Fruit fly (Drosophila melanogaster) whole organism, embryonic: ENCODE measurements around the gene Mics1.

ENCODE experiments used
- Ada2b ChIP-seq: fragments of 200-800 bp; sonication (Bioruptor generic); IDR thresholded peaks from 2 replicates; pipeline ENCODE4 v1.3.6; 2022; ENCODE audit warnings: missing biosample characterization, missing genetic modification characterization
- Atf-2 ChIP-seq: fragments of 200-800 bp; sonication (Bioruptor generic); optimal IDR thresholded peaks from 2 replicates; lab custom pipeline; 2016; ENCODE audit warnings: missing biosample characterization, missing genetic modification characterization
- Awh ChIP-seq: fragments of 200-800 bp; sonication (Bioruptor generic); IDR thresholded peaks from 2 replicates; pipeline ENCODE4, ENCODE4 v1.3.6; 2022; ENCODE audit warnings: missing biosample characterization, missing genetic modification characterization
- CG10209 ChIP-seq: fragments of 200-800 bp; sonication (Bioruptor generic); optimal IDR thresholded peaks from 3 replicates; lab custom pipeline; 2017; ENCODE audit warnings: missing biosample characterization, mild to moderate bottlenecking, missing genetic modification characterization, missing genetic modification reagents
- CG12071 ChIP-seq: fragments of 200-800 bp; sonication (Bioruptor generic); optimal IDR thresholded peaks from 3 replicates; lab custom pipeline; 2018; ENCODE audit warnings: missing biosample characterization, mild to moderate bottlenecking, missing genetic modification characterization
- CG13123 ChIP-seq: fragments of 200-800 bp; sonication (Bioruptor generic); optimal IDR thresholded peaks from 2 replicates; lab custom pipeline; 2016; ENCODE audit warnings: missing biosample characterization, missing genetic modification characterization
- CG13624 ChIP-seq: fragments of 200-800 bp; sonication (Bioruptor generic); optimal IDR thresholded peaks from 2 replicates; lab custom pipeline; 2016; ENCODE audit warnings: missing biosample characterization, missing genetic modification characterization
- CG17361 ChIP-seq: fragments of 200-800 bp; sonication (Bioruptor generic); IDR thresholded peaks from 3 replicates; pipeline ENCODE4 v1.3.6; 2022; ENCODE audit warnings: missing biosample characterization, missing genetic modification characterization
- CG18619 ChIP-seq: fragments of 200-800 bp; sonication (Bioruptor generic); optimal IDR thresholded peaks from 3 replicates; lab custom pipeline; 2017; ENCODE audit warnings: missing biosample characterization, mild to moderate bottlenecking, missing genetic modification characterization
- CG30431 ChIP-seq: fragments of 200-800 bp; sonication (Bioruptor generic); optimal IDR thresholded peaks from 2 replicates; lab custom pipeline; 2017; ENCODE audit warnings: missing biosample characterization, missing genetic modification characterization
- CG3065 ChIP-seq: fragments of 200-800 bp; sonication (Bioruptor generic); optimal IDR thresholded peaks from 2 replicates; lab custom pipeline; 2016; ENCODE audit warnings: missing biosample characterization, missing genetic modification characterization
- CG32532 ChIP-seq: fragments of 200-800 bp; sonication (Bioruptor generic); IDR thresholded peaks from 2 replicates; pipeline ENCODE4 v1.3.6; 2022; ENCODE audit warnings: missing biosample characterization, missing genetic modification characterization
- CG4617 ChIP-seq: fragments of 200-800 bp; sonication (Bioruptor generic); optimal IDR thresholded peaks from 3 replicates; lab custom pipeline; 2016; ENCODE audit warnings: missing biosample characterization, missing genetic modification characterization, borderline replicate concordance
- CG4707 ChIP-seq: fragments of 200-800 bp; sonication (Bioruptor generic); optimal IDR thresholded peaks from 2 replicates; lab custom pipeline; 2018; ENCODE audit warnings: missing biosample characterization, mild to moderate bottlenecking, missing genetic modification characterization, moderate library complexity
- CG5180 ChIP-seq: fragments of 200-800 bp; sonication (Bioruptor generic); optimal IDR thresholded peaks from 3 replicates; lab custom pipeline; 2017; ENCODE audit warnings: missing biosample characterization, missing genetic modification characterization, mild to moderate bottlenecking, moderate library complexity, missing genetic modification reagents
- CG6654 ChIP-seq: fragments of 200-800 bp; sonication (Bioruptor generic); optimal IDR thresholded peaks from 2 replicates; lab custom pipeline; 2017; ENCODE audit warnings: missing biosample characterization, mild to moderate bottlenecking, missing genetic modification characterization
- CG7745 ChIP-seq: fragments of 200-800 bp; sonication (Bioruptor generic); optimal IDR thresholded peaks from 2 replicates; lab custom pipeline; 2018; ENCODE audit warnings: missing biosample characterization, mild to moderate bottlenecking, missing genetic modification characterization, moderate library complexity
- CG9876 ChIP-seq: fragments of 200-800 bp; sonication (Bioruptor generic); optimal IDR thresholded peaks from 2 replicates; lab custom pipeline; 2016; ENCODE audit warnings: missing biosample characterization, missing genetic modification characterization
- CoRest ChIP-seq: fragments of 200-800 bp; sonication (Bioruptor generic); optimal IDR thresholded peaks from 3 replicates; lab custom pipeline; 2018; ENCODE audit warnings: missing biosample characterization, mild to moderate bottlenecking, missing genetic modification characterization, moderate library complexity
- Ets97D ChIP-seq: fragments of 200-800 bp; sonication (Bioruptor generic); optimal IDR thresholded peaks from 3 replicates; lab custom pipeline; 2016; ENCODE audit warnings: missing biosample characterization, missing genetic modification characterization
- Hsf ChIP-seq: fragments of 200-800 bp; sonication (Bioruptor generic); optimal IDR thresholded peaks from 3 replicates; lab custom pipeline; 2016; ENCODE audit warnings: missing biosample characterization, missing genetic modification characterization
- Kr ChIP-seq: fragments of 200-800 bp; sonication (Bioruptor generic); optimal IDR thresholded peaks from 2 replicates; lab custom pipeline; 2017; ENCODE audit warnings: missing biosample characterization, mild to moderate bottlenecking, missing genetic modification characterization
- Lhr ChIP-seq: fragments of 200-800 bp; sonication (Bioruptor generic); optimal IDR thresholded peaks from 3 replicates; lab custom pipeline; 2017; ENCODE audit warnings: mild to moderate bottlenecking, missing biosample characterization, missing genetic modification reagents, missing genetic modification characterization
- Mes4 ChIP-seq: fragments of 200-800 bp; sonication (Bioruptor generic); optimal IDR thresholded peaks from 2 replicates; lab custom pipeline; 2016; ENCODE audit warnings: missing biosample characterization, missing genetic modification characterization
- Nf-YA ChIP-seq: fragments of 200-800 bp; sonication (Bioruptor generic); IDR thresholded peaks from 2 replicates; pipeline ENCODE4 v1.3.6; 2022; ENCODE audit warnings: missing biosample characterization, missing genetic modification characterization
- Sin3A ChIP-seq: fragments of >200 bp; optimal IDR thresholded peaks from 2 replicates; lab custom pipeline; 2018
- Six4 ChIP-seq: fragments of 200-800 bp; sonication (Bioruptor generic); optimal IDR thresholded peaks from 2 replicates; lab custom pipeline; 2016; ENCODE audit warnings: missing biosample characterization, missing genetic modification characterization
- Sox102F ChIP-seq: fragments of 200-800 bp; sonication (Bioruptor generic); optimal IDR thresholded peaks from 2 replicates; lab custom pipeline; 2018; ENCODE audit warnings: missing biosample characterization, mild to moderate bottlenecking, missing genetic modification characterization, moderate library complexity
- Xrp1 ChIP-seq: fragments of 200-800 bp; sonication (Bioruptor generic); IDR thresholded peaks from 2 replicates; pipeline ENCODE4 v1.3.6; 2022; ENCODE audit warnings: missing biosample characterization, missing genetic modification characterization
- ab ChIP-seq: fragments of 200-800 bp; sonication (Bioruptor generic); optimal IDR thresholded peaks from 2 replicates; lab custom pipeline; 2016; ENCODE audit warnings: missing biosample characterization, missing genetic modification characterization
- ash1 ChIP-seq: fragments of 200-800 bp; sonication (Bioruptor generic); optimal IDR thresholded peaks from 2 replicates; lab custom pipeline; 2018; ENCODE audit warnings: missing biosample characterization, mild to moderate bottlenecking, missing genetic modification characterization
- bowl ChIP-seq: fragments of 200-800 bp; sonication (Bioruptor generic); IDR thresholded peaks from 2 replicates; pipeline ENCODE4 v1.3.6; 2022; ENCODE audit warnings: missing biosample characterization, missing genetic modification characterization
- cato ChIP-seq: fragments of 200-800 bp; sonication (Bioruptor generic); optimal IDR thresholded peaks from 2 replicates; lab custom pipeline; 2016; ENCODE audit warnings: missing biosample characterization, missing genetic modification characterization, borderline replicate concordance
- dimm ChIP-seq: fragments of 200-800 bp; sonication (Bioruptor generic); IDR thresholded peaks from 2 replicates; pipeline ENCODE4 v1.3.6; 2022; ENCODE audit warnings: missing biosample characterization, missing genetic modification characterization
- dmrt11E ChIP-seq: fragments of 200-800 bp; sonication (Bioruptor generic); optimal IDR thresholded peaks from 3 replicates; lab custom pipeline; 2018; ENCODE audit warnings: missing biosample characterization, mild to moderate bottlenecking, missing genetic modification characterization, moderate library complexity
- dysf ChIP-seq: fragments of 200-800 bp; sonication (Bioruptor generic); IDR thresholded peaks from 3 replicates; pipeline ENCODE4 v1.3.6; 2022; ENCODE audit warnings: missing biosample characterization, missing genetic modification characterization
- fd102C ChIP-seq: fragments of 200-800 bp; sonication (Bioruptor generic); optimal IDR thresholded peaks from 2 replicates; lab custom pipeline; 2018; ENCODE audit warnings: missing biosample characterization, mild to moderate bottlenecking, missing genetic modification characterization, moderate library complexity
- ind ChIP-seq: fragments of 200-800 bp; sonication (Bioruptor generic); optimal IDR thresholded peaks from 3 replicates; lab custom pipeline; 2016; ENCODE audit warnings: missing biosample characterization, missing genetic modification characterization
- lov ChIP-seq, 2 experiments: fragments of 200-800 bp in 1 of 2; fragments of >200 bp in 1 of 2; sonication (Bioruptor generic) in 1 of 2; IDR thresholded peaks in 1 of 2; optimal IDR thresholded peaks in 1 of 2; 2 replicates in 1 of 2; 3 replicates in 1 of 2; pipeline versions ENCODE4 v1.3.6 to Lab custom; 2017 to 2022; ENCODE audit warnings: missing biosample characterization in 1 of 2, missing genetic modification characterization in 1 of 2
- luna ChIP-seq: fragments of 200-800 bp; sonication (Bioruptor generic); optimal IDR thresholded peaks from 2 replicates; lab custom pipeline; 2016; ENCODE audit warnings: missing biosample characterization, missing genetic modification characterization
- onecut ChIP-seq: fragments of 200-800 bp; sonication (Bioruptor generic); IDR thresholded peaks from 2 replicates; pipeline ENCODE4 v1.3.6; 2022; ENCODE audit warnings: missing biosample characterization, missing genetic modification characterization
- otp ChIP-seq: fragments of 200-800 bp; sonication (Bioruptor generic); IDR thresholded peaks from 3 replicates; pipeline ENCODE4, ENCODE4 v1.3.6; 2022; ENCODE audit warnings: missing biosample characterization, missing genetic modification characterization
- prd ChIP-seq, 3 experiments: fragments of >200 bp in 2 of 3; fragments of 200-800 bp in 1 of 3; sonication (Bioruptor generic) in 1 of 3; optimal IDR thresholded peaks in 2 of 3; IDR thresholded peaks in 1 of 3; 2 replicates in 2 of 3; 3 replicates in 1 of 3; pipeline versions ENCODE4 v1.3.6 to Lab custom; 2017 to 2022; ENCODE audit warnings: missing biosample characterization in 1 of 3, missing genetic modification characterization in 1 of 3
- ranshi ChIP-seq: fragments of 200-800 bp; sonication (Bioruptor generic); IDR thresholded peaks from 2 replicates; pipeline ENCODE4 v1.3.6; 2022; ENCODE audit warnings: missing biosample characterization, missing genetic modification characterization
- repo ChIP-seq: fragments of 200-800 bp; sonication (Bioruptor generic); optimal IDR thresholded peaks from 2 replicates; lab custom pipeline; 2016; ENCODE audit warnings: missing biosample characterization, missing genetic modification characterization
- sim ChIP-seq: fragments of 200-800 bp; sonication (Bioruptor generic); IDR thresholded peaks from 2 replicates; pipeline ENCODE4 v1.3.6; 2022; ENCODE audit warnings: missing biosample characterization, missing genetic modification characterization
- tin ChIP-seq: fragments of 200-800 bp; sonication (Bioruptor generic); optimal IDR thresholded peaks from 3 replicates; lab custom pipeline; 2016; ENCODE audit warnings: missing biosample characterization, missing genetic modification characterization
- vfl ChIP-seq: fragments of 200-800 bp; sonication (Bioruptor generic); optimal IDR thresholded peaks from 2 replicates; lab custom pipeline; 2016; ENCODE audit warnings: missing biosample characterization, missing genetic modification characterization
- zfh1 ChIP-seq: fragments of 200-800 bp; sonication (Bioruptor generic); IDR thresholded peaks from 3 replicates; pipeline ENCODE4 v1.3.6; 2022; ENCODE audit warnings: missing biosample characterization, missing genetic modification characterization
- zfh2 ChIP-seq: fragments of 200-800 bp; sonication (Bioruptor generic); optimal IDR thresholded peaks from 2 replicates; lab custom pipeline; 2016; ENCODE audit warnings: missing biosample characterization, missing genetic modification characterization

Gene Mics1

dm6 chr3R:7506314-7506988 is 4.3 kb upstream of the Mics1 start (continued):
- TF ChIP-seq Atf-2 (GFP tag; lab: Kevin White, UChicago) (peak; percentile 62), fd102C (GFP tag; lab: Kevin White, UChicago) (no peak), ind (GFP tag; lab: Kevin White, UChicago) (peak; percentile 84), Mes4 (GFP tag; lab: Kevin White, UChicago) (peak; percentile 32), otp (GFP tag; lab: Robert Waterston, UW) (no peak; the same call in 2 of the 3 replicates), dysf (GFP tag; lab: Robert Waterston, UW) (peak; percentile 90), CG4617 (GFP tag; lab: Kevin White, UChicago) (peak; percentile 32), prd (optimal IDR thresholded peaks at IDR 0.05; lab: Kevin White, UChicago) (no peak), prd (GFP tag; IDR thresholded peaks at IDR 0.05; lab: Robert Waterston, UW) (peak; percentile 84), tin (peak; percentile 52), dimm (GFP tag; lab: Robert Waterston, UW) (0 out of 2 replicates have a peak, but pooled peaks have one; percentile 6), Kr (GFP tag; lab: Kevin White, UChicago) (no peak), luna (peak; percentile 93), CoRest (tag; lab: Kevin White, UChicago) (peak; percentile 86), CG7745 (no peak), CG3065 (GFP tag; lab: Kevin White, UChicago) (no peak), zfh1 (GFP tag; lab: Robert Waterston, UW) (peak; percentile 59; the same call in 2 of the 3 replicates), CG9876 (peak; percentile 64), ash1 (GFP tag; lab: Kevin White, UChicago) (peak; percentile 18), CG10209 (peak; percentile 81), CG17361 (GFP tag; lab: Robert Waterston, UW) (peak; percentile 67), Ada2b (GFP tag; lab: Robert Waterston, UW) (peak; percentile 82), CG5180 (GFP tag; lab: Kevin White, UChicago) (no peak), Xrp1 (peak; percentile 58), repo (peak; percentile 78), ab (GFP tag; lab: Kevin White, UChicago) (peak; percentile 78), Lhr (no peak), Six4 (peak; percentile 11), Sin3A (lab: Kevin White, UChicago) (no peak), sim (GFP tag; lab: Robert Waterston, UW) (no peak), zfh2 (GFP tag; lab: Kevin White, UChicago) (peak; percentile 93), CG30431 (GFP tag; lab: Kevin White, UChicago) (no peak), Awh (GFP tag; lab: Robert Waterston, UW) (no peak), lov (optimal IDR thresholded peaks at IDR 0.05; lab: Kevin White, UChicago) (no peak), lov (GFP tag; IDR thresholded peaks at IDR 0.05; lab: Robert Waterston, UW) (no peak), cato (peak; percentile 46), CG6654 (GFP tag; lab: Kevin White, UChicago) (no peak), Hsf (GFP tag; lab: Kevin White, UChicago) (peak; percentile 86), Sox102F (peak; percentile 55), CG32532 (GFP tag; lab: Robert Waterston, UW) (peak; percentile 94), bowl (0 out of 2 replicates have a peak, but pooled peaks have one; percentile 49), CG13123 (GFP tag; lab: Kevin White, UChicago) (peak; percentile 60), CG4707 (GFP tag; lab: Kevin White, UChicago) (no peak), CG12071 (GFP tag; lab: Kevin White, UChicago) (peak; percentile 79), CG18619 (GFP tag; lab: Kevin White, UChicago) (peak; percentile 80), vfl (GFP tag; lab: Kevin White, UChicago) (peak; percentile 86), dmrt11E (tag; lab: Kevin White, UChicago) (no peak), Nf-YA (GFP tag; lab: Robert Waterston, UW) (no peak), Ets97D (peak; percentile 45), onecut (GFP tag; lab: Robert Waterston, UW) (no peak), CG13624 (GFP tag; lab: Kevin White, UChicago) (peak; percentile 96), ranshi (peak; percentile 78)
